Worm (Caenorhabditis elegans) whole organism, L1 larva: ENCODE measurements around the gene C07D10.6.

Source experiments
- aly-2 ChIP-seq: fragments of 150-350 bp; optimal IDR thresholded peaks from 2 replicates; lab custom pipeline; 2014; ENCODE audit warnings: missing biosample characterization, missing genetic modification characterization
- ceh-90 ChIP-seq: sonication (generic microtip); optimal IDR thresholded peaks from 2 replicates; lab custom pipeline; 2016; ENCODE audit warnings: missing genetic modification characterization, missing compliant biosample characterization
- egl-27 ChIP-seq, 2 experiments: fragments of 150-350 bp in 1 of 2; sonication (generic microtip); optimal IDR thresholded peaks; 3 replicates each; lab custom pipeline; 2017 to 2018; ENCODE audit warnings: missing biosample characterization in 2 of 2, missing genetic modification characterization in 2 of 2, missing genetic modification reagents in 2 of 2
- elt-3 ChIP-seq, 6 experiments: fragments of 150-350 bp in 1 of 6; sonication (generic microtip); optimal IDR thresholded peaks; 2 replicates each; lab custom pipeline; 2017 to 2018; ENCODE audit warnings: missing biosample characterization in 6 of 6, missing genetic modification characterization in 6 of 6, inconsistent platforms in 1 of 6
- jun-1 ChIP-seq: fragments of 150-350 bp; optimal IDR thresholded peaks from 2 replicates; lab custom pipeline; 2014; ENCODE audit warnings: missing biosample characterization, missing genetic modification reagents, missing genetic modification characterization
- lin-13 ChIP-seq: fragments of 150-350 bp; optimal IDR thresholded peaks from 2 replicates; lab custom pipeline; 2014; ENCODE audit warnings: missing biosample characterization, missing genetic modification reagents, missing genetic modification characterization
- lir-3 ChIP-seq: sonication (generic microtip); optimal IDR thresholded peaks from 2 replicates; lab custom pipeline; 2016; ENCODE audit warnings: mild to moderate bottlenecking, missing genetic modification characterization, moderate library complexity, missing compliant biosample characterization; ENCODE audit not compliant: poor library complexity
- lsy-2 ChIP-seq, 2 experiments: fragments of 150-350 bp; optimal IDR thresholded peaks; 2 replicates each; lab custom pipeline; 2014; ENCODE audit warnings: missing biosample characterization in 2 of 2, missing genetic modification characterization in 2 of 2
- nhr-19 ChIP-seq: fragments of 200-800 bp; sonication (Bioruptor generic); conservative IDR thresholded peaks from 2 replicates; pipeline ENCODE4 v1.3.6; 2022; ENCODE audit warnings: missing genetic modification characterization, missing compliant biosample characterization
- nhr-237 ChIP-seq: fragments of 150-350 bp; optimal IDR thresholded peaks from 2 replicates; lab custom pipeline; 2014; ENCODE audit warnings: missing biosample characterization, missing genetic modification characterization
- snpc-4 ChIP-seq: fragments of 150-350 bp; optimal IDR thresholded peaks from 2 replicates; lab custom pipeline; 2014; ENCODE audit warnings: missing biosample characterization, missing genetic modification characterization

DNA sequence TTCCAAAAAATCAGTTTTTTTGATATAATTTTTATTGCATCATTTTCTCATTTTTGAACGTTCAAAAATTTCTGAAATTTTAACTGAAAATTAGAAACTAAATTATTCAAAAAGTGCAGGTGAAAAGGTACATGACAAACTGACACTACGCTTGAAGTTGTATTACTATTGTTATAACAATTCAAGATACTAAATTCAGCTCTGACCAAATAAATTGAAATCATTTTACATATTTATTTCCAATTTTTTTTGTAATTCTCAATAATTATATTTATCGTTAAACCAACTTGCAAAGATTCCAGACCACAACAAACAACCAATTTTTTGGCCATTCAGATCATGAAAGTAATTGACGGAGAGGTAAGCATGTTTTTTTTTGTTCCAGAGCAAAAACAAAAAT, 6.3 kb downstream of the C07D10.6 start, which contains the start of gene sre-3:
- TF ChIP-seq lin-13 (GFP tag; lab: Kevin White, UChicago): no peak
- no peak for TF ChIP-seq ceh-90 (tag; lab: Kevin White, UChicago)
- TF ChIP-seq snpc-4 (tag; lab: Kevin White, UChicago): no peak
- TF ChIP-seq lir-3: no peak
- TF ChIP-seq aly-2 (tag; lab: Kevin White, UChicago): no peak
- TF ChIP-seq nhr-19: no peak
- TF ChIP-seq egl-27 (tag; optimal IDR thresholded peaks at IDR 0.05; lab: Kevin White, UChicago): no peak
- no peak for TF ChIP-seq lsy-2 (tag; optimal IDR thresholded peaks at IDR 0.05; lab: Kevin White, UChicago)
- no peak for TF ChIP-seq nhr-237 (tag; lab: Kevin White, UChicago)
- no peak for TF ChIP-seq elt-3 (tag; optimal IDR thresholded peaks at IDR 0.05; lab: Kevin White, UChicago)
- no peak for TF ChIP-seq jun-1 (tag; lab: Kevin White, UChicago)
